Worm (Caenorhabditis elegans): Measurements from ENCODE around the gene F22B5.6.

DNA sequence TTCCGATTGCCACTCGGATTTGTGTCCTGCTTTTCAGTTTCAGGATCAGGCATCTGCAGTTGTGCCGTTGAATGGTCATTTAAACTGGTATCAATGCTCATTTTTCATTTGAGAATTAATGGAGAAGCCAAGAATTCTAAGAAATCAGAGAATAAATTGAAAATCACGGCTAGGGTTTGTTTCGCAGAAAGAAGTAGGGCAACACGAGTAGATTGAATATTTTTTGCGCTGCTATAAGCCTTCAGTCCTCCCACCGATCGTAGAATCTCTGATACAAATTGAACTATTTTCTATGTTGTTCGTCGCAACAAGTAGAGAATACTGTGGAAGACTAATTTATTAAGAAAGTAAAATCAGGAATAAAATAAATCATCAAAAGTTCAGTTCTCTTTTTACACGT is 19.0 kb downstream of the F22B5.6 start, which contains the start of gene acp-3:
- TF ChIP-seq flt-1 (GFP tag; IDR thresholded peaks at IDR 0.05) (no peak), tab-1 (GFP tag; IDR thresholded peaks at IDR 0.05) (no peak), klf-2 (GFP tag; conservative IDR thresholded peaks at IDR 0.05) (no peak), cog-1 (tag; optimal IDR thresholded peaks at IDR 0.05) (no peak), med-1 (GFP tag; optimal IDR thresholded peaks at IDR 0.05; ENCODE audit: insufficient read depth) (no peak), T22C8.4 (GFP tag; IDR thresholded peaks at IDR 0.05) (no peak), ztf-23 (GFP tag; IDR thresholded peaks at IDR 0.05) (no peak), ztf-29 (GFP tag; IDR thresholded peaks at IDR 0.05) (no peak), ref-1 (GFP tag; conservative IDR thresholded peaks at IDR 0.05) (no peak)

Measured in whole organism, midembryonic.